Fruit fly (Drosophila melanogaster) whole organism, embryonic: ENCODE results near the gene AcCoAS.
A peak's percentile ranks its signal among the peaks of the same experiment; 100 is the strongest.

Source experiments
- Adf1 ChIP-seq: fragments of 200-800 bp; sonication (Bioruptor generic); IDR thresholded peaks from 2 replicates; pipeline ENCODE4 v1.3.6; 2022; ENCODE audit warnings: missing biosample characterization, missing genetic modification characterization
- Antp ChIP-seq: fragments of 200-800 bp; sonication (Bioruptor generic); optimal IDR thresholded peaks from 3 replicates; lab custom pipeline; 2016; ENCODE audit warnings: missing biosample characterization, missing genetic modification characterization
- Asciz ChIP-seq: fragments of 200-800 bp; sonication (Bioruptor generic); optimal IDR thresholded peaks from 2 replicates; lab custom pipeline; 2017; ENCODE audit warnings: missing biosample characterization, mild to moderate bottlenecking, missing genetic modification characterization, missing genetic modification reagents
- Atf6 ChIP-seq: fragments of 200-800 bp; sonication (Bioruptor generic); IDR thresholded peaks from 2 replicates; pipeline ENCODE4 v1.3.6; 2022; ENCODE audit warnings: missing biosample characterization, missing genetic modification characterization
- Awh ChIP-seq: fragments of 200-800 bp; sonication (Bioruptor generic); IDR thresholded peaks from 2 replicates; pipeline ENCODE4, ENCODE4 v1.3.6; 2022; ENCODE audit warnings: missing biosample characterization, missing genetic modification characterization
- CG10147 ChIP-seq: fragments of 200-800 bp; sonication (Bioruptor generic); optimal IDR thresholded peaks from 2 replicates; lab custom pipeline; 2019; ENCODE audit warnings: missing biosample characterization, mild to moderate bottlenecking, missing genetic modification characterization, moderate library complexity
- CG11696 ChIP-seq: fragments of 200-800 bp; sonication (Bioruptor generic); IDR thresholded peaks from 2 replicates; pipeline ENCODE4 v1.3.6; 2022; ENCODE audit warnings: missing biosample characterization, missing genetic modification characterization
- CG12071 ChIP-seq: fragments of 200-800 bp; sonication (Bioruptor generic); optimal IDR thresholded peaks from 3 replicates; lab custom pipeline; 2018; ENCODE audit warnings: missing biosample characterization, mild to moderate bottlenecking, missing genetic modification characterization
- CG12104 ChIP-seq: fragments of 200-800 bp; sonication (Bioruptor generic); optimal IDR thresholded peaks from 3 replicates; lab custom pipeline; 2016; ENCODE audit warnings: missing biosample characterization, missing genetic modification characterization
- CG12659 ChIP-seq: fragments of 200-800 bp; sonication (Bioruptor generic); optimal IDR thresholded peaks from 3 replicates; lab custom pipeline; 2017; ENCODE audit warnings: mild to moderate bottlenecking, missing biosample characterization, missing genetic modification reagents, missing genetic modification characterization
- CG15479 ChIP-seq: fragments of 200-800 bp; sonication (Bioruptor generic); optimal IDR thresholded peaks from 3 replicates; lab custom pipeline; 2019; ENCODE audit warnings: missing biosample characterization, mild to moderate bottlenecking, missing genetic modification characterization, moderate library complexity
- CG17186 ChIP-seq: fragments of 200-800 bp; sonication (Bioruptor generic); optimal IDR thresholded peaks from 3 replicates; lab custom pipeline; 2017; ENCODE audit warnings: missing biosample characterization, missing genetic modification reagents, missing genetic modification characterization
- CG2875 ChIP-seq: fragments of 200-800 bp; sonication (Bioruptor generic); optimal IDR thresholded peaks from 2 replicates; lab custom pipeline; 2017; ENCODE audit warnings: missing biosample characterization, mild to moderate bottlenecking, missing genetic modification characterization, missing genetic modification reagents
- CG31224 ChIP-seq: fragments of 200-800 bp; sonication (Bioruptor generic); IDR thresholded peaks from 2 replicates; pipeline ENCODE4 v1.3.6; 2022; ENCODE audit warnings: missing biosample characterization, missing genetic modification characterization
- CG3163 ChIP-seq: fragments of 200-800 bp; sonication (Bioruptor generic); optimal IDR thresholded peaks from 3 replicates; lab custom pipeline; 2016; ENCODE audit warnings: missing biosample characterization, missing genetic modification characterization
- CG34376 ChIP-seq: fragments of 200-800 bp; sonication (Bioruptor generic); optimal IDR thresholded peaks from 2 replicates; lab custom pipeline; 2018; ENCODE audit warnings: missing biosample characterization, mild to moderate bottlenecking, missing genetic modification characterization
- CG4360 ChIP-seq: fragments of 200-800 bp; sonication (Bioruptor generic); IDR thresholded peaks from 2 replicates; pipeline ENCODE4 v1.3.6; 2022; ENCODE audit warnings: missing biosample characterization, missing genetic modification characterization
- CG4820 ChIP-seq: fragments of 200-800 bp; sonication (Bioruptor generic); optimal IDR thresholded peaks from 3 replicates; lab custom pipeline; 2016; ENCODE audit warnings: missing biosample characterization, missing genetic modification characterization
- CG7271 ChIP-seq: fragments of 200-800 bp; sonication (Bioruptor generic); optimal IDR thresholded peaks from 2 replicates; lab custom pipeline; 2018; ENCODE audit warnings: missing biosample characterization, mild to moderate bottlenecking, missing genetic modification characterization, moderate library complexity
- CHES-1-like ChIP-seq: fragments of 200-800 bp; sonication (Bioruptor generic); optimal IDR thresholded peaks from 2 replicates; lab custom pipeline; 2016; ENCODE audit warnings: missing biosample characterization, missing genetic modification characterization
- D ChIP-seq, 2 experiments: fragments of 200-800 bp in 1 of 2; fragments of >200 bp in 1 of 2; sonication (Bioruptor generic) in 1 of 2; optimal IDR thresholded peaks; 2 replicates in 1 of 2; 3 replicates in 1 of 2; lab custom pipeline; 2017; ENCODE audit warnings: mild to moderate bottlenecking in 1 of 2, missing biosample characterization in 1 of 2, missing genetic modification characterization in 1 of 2, missing genetic modification reagents in 1 of 2
- Deaf1 ChIP-seq: fragments of 200-800 bp; optimal IDR thresholded peaks from 3 replicates; lab custom pipeline; 2019; ENCODE audit warnings: missing biosample characterization, mild to moderate bottlenecking, missing genetic modification characterization, moderate library complexity
- H15 ChIP-seq: fragments of 200-800 bp; sonication (Bioruptor generic); IDR thresholded peaks from 3 replicates; pipeline ENCODE4 v1.3.6; 2022; ENCODE audit warnings: missing biosample characterization, missing genetic modification characterization
- H2.0 ChIP-seq: fragments of 200-800 bp; sonication (Bioruptor generic); IDR thresholded peaks from 2 replicates; pipeline ENCODE4 v1.3.6; 2022; ENCODE audit warnings: missing biosample characterization, missing genetic modification characterization
- HLH3B ChIP-seq: fragments of 200-800 bp; sonication (Bioruptor generic); IDR thresholded peaks from 2 replicates; pipeline ENCODE4 v1.3.6; 2022; ENCODE audit warnings: missing biosample characterization, missing genetic modification characterization
- Max ChIP-seq: fragments of 200-800 bp; sonication (Bioruptor generic); optimal IDR thresholded peaks from 2 replicates; lab custom pipeline; 2016; ENCODE audit warnings: missing biosample characterization, mild to moderate bottlenecking, missing genetic modification characterization
- Nf-YB ChIP-seq: fragments of 200-800 bp; sonication (Bioruptor generic); optimal IDR thresholded peaks from 3 replicates; lab custom pipeline; 2019; ENCODE audit warnings: missing biosample characterization, mild to moderate bottlenecking, missing genetic modification characterization, moderate library complexity
- Scr ChIP-seq: fragments of 200-800 bp; sonication (Bioruptor generic); IDR thresholded peaks from 2 replicates; pipeline ENCODE4 v1.3.6; 2022; ENCODE audit warnings: missing biosample characterization, missing genetic modification characterization; ENCODE audit not compliant: partially characterized antibody
- Stat92E ChIP-seq, 3 experiments: fragments of >200 bp in 2 of 3; fragments of 200-800 bp in 1 of 3; sonication (Bioruptor generic) in 1 of 3; optimal IDR thresholded peaks; 2 replicates each; lab custom pipeline; 2017 to 2019; ENCODE audit warnings: missing biosample characterization in 3 of 3, missing genetic modification characterization in 3 of 3, mild to moderate bottlenecking in 1 of 3, moderate library complexity in 1 of 3
- Vsx1 ChIP-seq: fragments of 200-800 bp; sonication (Bioruptor generic); optimal IDR thresholded peaks from 2 replicates; lab custom pipeline; 2017; ENCODE audit warnings: missing biosample characterization, mild to moderate bottlenecking, missing genetic modification characterization, missing genetic modification reagents
- ash1 ChIP-seq: fragments of 200-800 bp; sonication (Bioruptor generic); optimal IDR thresholded peaks from 2 replicates; lab custom pipeline; 2018; ENCODE audit warnings: missing biosample characterization, mild to moderate bottlenecking, missing genetic modification characterization
- cad ChIP-seq: fragments of >200 bp; optimal IDR thresholded peaks from 2 replicates; lab custom pipeline; 2017; ENCODE audit warnings: missing biosample characterization, missing genetic modification characterization
- caup ChIP-seq: fragments of 200-800 bp; sonication (Bioruptor generic); optimal IDR thresholded peaks from 3 replicates; lab custom pipeline; 2017; ENCODE audit warnings: missing biosample characterization, mild to moderate bottlenecking, missing genetic modification characterization, moderate library complexity; ENCODE audit not compliant: severe bottlenecking
- chinmo ChIP-seq: fragments of 200-800 bp; sonication (Bioruptor generic); IDR thresholded peaks from 4 replicates; pipeline ENCODE4 v1.3.6; 2022; ENCODE audit warnings: missing biosample characterization, missing genetic modification characterization; ENCODE audit not compliant: partially characterized antibody
- crc ChIP-seq: fragments of 200-800 bp; sonication (Bioruptor generic); optimal IDR thresholded peaks from 2 replicates; lab custom pipeline; 2016; ENCODE audit warnings: missing biosample characterization, missing genetic modification characterization
- esg ChIP-seq: fragments of 200-800 bp; sonication (Bioruptor generic); conservative IDR thresholded peaks from 2 replicates; pipeline ENCODE4 v1.3.6; 2022; ENCODE audit warnings: missing biosample characterization, missing genetic modification characterization
- fd64A ChIP-seq: fragments of 200-800 bp; sonication (Bioruptor generic); optimal IDR thresholded peaks from 3 replicates; lab custom pipeline; 2018; ENCODE audit warnings: missing biosample characterization, mild to moderate bottlenecking, missing genetic modification characterization
- ham ChIP-seq: fragments of 200-800 bp; sonication (Bioruptor generic); IDR thresholded peaks from 2 replicates; pipeline ENCODE4 v1.3.6; 2022; ENCODE audit warnings: missing biosample characterization, missing genetic modification characterization
- nom ChIP-seq: fragments of 200-800 bp; sonication (Bioruptor generic); optimal IDR thresholded peaks from 2 replicates; lab custom pipeline; 2017; ENCODE audit warnings: missing biosample characterization, missing genetic modification characterization, mild to moderate bottlenecking, moderate library complexity, missing genetic modification reagents
- p53 ChIP-seq: fragments of 200-800 bp; sonication (Bioruptor generic); optimal IDR thresholded peaks from 2 replicates; lab custom pipeline; 2016; ENCODE audit warnings: missing biosample characterization, missing genetic modification characterization
- psq ChIP-seq: fragments of 200-800 bp; sonication (Bioruptor generic); optimal IDR thresholded peaks from 2 replicates; lab custom pipeline; 2017; ENCODE audit warnings: missing biosample characterization, missing genetic modification characterization
- row ChIP-seq: fragments of 200-800 bp; sonication (Bioruptor generic); IDR thresholded peaks from 3 replicates; pipeline ENCODE4 v1.3.6; 2022; ENCODE audit warnings: missing biosample characterization, missing genetic modification characterization
- scrt ChIP-seq: fragments of 200-800 bp; sonication (Bioruptor generic); optimal IDR thresholded peaks from 2 replicates; lab custom pipeline; 2018; ENCODE audit warnings: missing biosample characterization, mild to moderate bottlenecking, missing genetic modification characterization, moderate library complexity
- tgo ChIP-seq: fragments of 200-800 bp; sonication (Bioruptor generic); IDR thresholded peaks from 3 replicates; pipeline ENCODE4 v1.3.6; 2022; ENCODE audit warnings: missing biosample characterization, missing genetic modification characterization
- tll ChIP-seq, 2 experiments: fragments of 200-800 bp in 1 of 2; fragments of >200 bp in 1 of 2; sonication (Bioruptor generic) in 1 of 2; optimal IDR thresholded peaks; 2 replicates each; lab custom pipeline; 2017 to 2019; ENCODE audit warnings: missing biosample characterization in 2 of 2, missing genetic modification characterization in 2 of 2, mild to moderate bottlenecking in 1 of 2, moderate library complexity in 1 of 2
- tna ChIP-seq: fragments of 200-800 bp; sonication (Bioruptor generic); IDR thresholded peaks from 2 replicates; pipeline ENCODE4 v1.3.6; 2022; ENCODE audit warnings: missing biosample characterization, missing genetic modification characterization; ENCODE audit not compliant: partially characterized antibody
- z ChIP-seq: fragments of 200-800 bp; sonication (Bioruptor generic); IDR thresholded peaks from 3 replicates; pipeline ENCODE4 v1.3.6; 2022; ENCODE audit warnings: missing biosample characterization, missing genetic modification characterization
- zen2 ChIP-seq: fragments of 200-800 bp; sonication (Bioruptor generic); IDR thresholded peaks from 3 replicates; pipeline ENCODE4 v1.3.6; 2022; ENCODE audit warnings: missing biosample characterization, missing genetic modification characterization; ENCODE audit not compliant: partially characterized antibody

The AcCoAS gene

dm6 chr3L:21239999-21240509 lies 40.0 kb downstream of the AcCoAS start (continued):
- TF ChIP-seq Nf-YB (peak; percentile 75), fd64A (GFP tag; lab: Kevin White, UChicago) (no peak), CG15479 (GFP tag; lab: Kevin White, UChicago) (no peak), HLH3B (peak; percentile 32; the same call in 1 of the 2 replicates), scrt (GFP tag; lab: Kevin White, UChicago) (peak; percentile 56), psq (GFP tag; lab: Kevin White, UChicago) (peak; percentile 77), Antp (GFP tag; lab: Kevin White, UChicago) (no peak), CG34376 (GFP tag; lab: Kevin White, UChicago) (peak; percentile 43), CG31224 (no peak), nom (peak; percentile 59), ham (GFP tag; lab: Robert Waterston, UW) (no peak), esg (GFP tag; lab: Robert Waterston, UW) (no peak), caup (GFP tag; lab: Kevin White, UChicago) (peak; percentile 38), Asciz (GFP tag; lab: Kevin White, UChicago) (peak; percentile 3), CG12071 (GFP tag; lab: Kevin White, UChicago) (peak; percentile 41), CG4820 (GFP tag; lab: Kevin White, UChicago) (no peak), CHES-1-like (no peak), Vsx1 (GFP tag; lab: Kevin White, UChicago) (peak; percentile 5), tll (GFP tag; optimal IDR thresholded peaks at IDR 0.05; lab: Kevin White, UChicago) (no peak), D (optimal IDR thresholded peaks at IDR 0.05; lab: Kevin White, UChicago) (no peak), D (GFP tag; optimal IDR thresholded peaks at IDR 0.05; lab: Kevin White, UChicago) (no peak), Adf1 (GFP tag; lab: Robert Waterston, UW) (peak; percentile 100), CG11696 (GFP tag; lab: Robert Waterston, UW) (no peak), tna (GFP tag; lab: Robert Waterston, UW) (peak; percentile 20; the same call in 1 of the 2 replicates), zen2 (GFP tag; lab: Robert Waterston, UW) (peak; percentile 76; the same call in 2 of the 3 replicates), Stat92E (GFP tag; optimal IDR thresholded peaks at IDR 0.05; lab: Kevin White, UChicago) (peak in 1 of 3 experiments; percentile 27), CG12659 (GFP tag; lab: Kevin White, UChicago) (no peak), chinmo (GFP tag; lab: Robert Waterston, UW) (peak; percentile 94; the same call in 2 of the 4 replicates), H15 (GFP tag; lab: Robert Waterston, UW) (no peak), CG17186 (GFP tag; lab: Kevin White, UChicago) (no peak), Scr (GFP tag; lab: Robert Waterston, UW) (peak; percentile 31; the same call in 1 of the 2 replicates), CG10147 (GFP tag; lab: Kevin White, UChicago) (no peak), tgo (GFP tag; lab: Robert Waterston, UW) (no peak), CG12104 (GFP tag; lab: Kevin White, UChicago) (no peak), row (GFP tag; lab: Robert Waterston, UW) (no peak), Awh (peak; percentile 36; the same call in 1 of the 2 replicates), CG3163 (GFP tag; lab: Kevin White, UChicago) (peak; percentile 68), CG7271 (tag; lab: Kevin White, UChicago) (no peak), H2.0 (GFP tag; lab: Robert Waterston, UW) (no peak), ash1 (GFP tag; lab: Kevin White, UChicago) (no peak), cad (GFP tag; lab: Kevin White, UChicago) (no peak), CG4360 (GFP tag; lab: Robert Waterston, UW) (peak; percentile 51), CG2875 (peak; percentile 29), p53 (GFP tag; lab: Kevin White, UChicago) (no peak), z (GFP tag; lab: Robert Waterston, UW) (peak; percentile 74; the same call in 2 of the 3 replicates), Deaf1 (peak; percentile 98), crc (GFP tag; lab: Kevin White, UChicago) (no peak), Max (no peak), Atf6 (GFP tag; lab: Robert Waterston, UW) (0 out of 2 replicates have a peak, but pooled peaks have one; percentile 28)
